Worm (Caenorhabditis elegans): ENCODE data around the gene pno-1.

- TF ChIP-seq ceh-36 (tag; optimal IDR thresholded peaks at IDR 0.05) (no peak), pes-1 (GFP tag; IDR thresholded peaks at IDR 0.05) (no peak), tra-4 (tag; optimal IDR thresholded peaks at IDR 0.05) (no peak), hmg-4 (GFP tag; optimal IDR thresholded peaks at IDR 0.05) (no peak), ama-1 (optimal IDR thresholded peaks at IDR 0.05) (no peak), tbx-37 (GFP tag; conservative IDR thresholded peaks at IDR 0.05) (no peak)
These were observed 36.5 kb downstream of the pno-1 start, which contains the start of gene Y53C12A.3 for ce11 chrII:9706207-9706606.

Data from whole organism, early embryonic.